Worm (Caenorhabditis elegans) whole organism, L4/young adult: Measurements from ENCODE around the gene clec-136.

ENCODE experiments used
- dao-5 ChIP-seq: sonication (generic microtip); optimal IDR thresholded peaks from 2 replicates; lab custom pipeline; 2016; ENCODE audit warnings: missing genotype, missing genetic modification characterization, moderate library complexity, missing compliant biosample characterization
- him-1 ChIP-seq: sonication (generic microtip); optimal IDR thresholded peaks from 2 replicates; lab custom pipeline; 2016; ENCODE audit warnings: missing genotype, missing genetic modification reagents, missing genetic modification characterization, missing compliant biosample characterization

DNA sequence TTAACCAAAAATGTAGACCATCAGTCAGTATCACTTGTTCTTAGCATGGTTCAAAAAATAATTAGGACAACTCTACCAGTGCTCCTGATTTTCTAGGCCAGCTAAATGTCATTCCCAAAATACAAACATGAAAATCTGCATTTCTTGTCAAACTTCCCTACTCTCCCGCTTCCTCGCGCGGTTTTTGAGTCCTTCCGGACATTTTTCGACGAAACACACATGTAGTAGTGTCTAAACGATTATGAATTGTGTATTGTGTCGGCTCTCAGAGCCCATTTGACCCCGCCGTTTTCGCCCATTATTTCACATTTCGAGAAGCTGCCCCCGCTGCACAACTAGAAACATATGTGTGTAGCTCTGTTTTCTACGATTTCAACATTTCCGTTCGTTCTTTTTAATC lies 10.3 kb upstream of the clec-136 start, which contains the start of gene F35D11.1:
- TF ChIP-seq him-1 (tag; lab: Kevin White, UChicago): no peak
- TF ChIP-seq dao-5 (tag; lab: Kevin White, UChicago): no peak
